Fruit fly (Drosophila melanogaster) whole organism, prepupa: ENCODE results near the gene CG46281.

Experiments
- Blimp-1 ChIP-seq: fragments of 200-800 bp; sonication (Bioruptor generic); optimal IDR thresholded peaks from 3 replicates; lab custom pipeline; 2017; ENCODE audit warnings: missing biosample characterization, missing genetic modification characterization, mild to moderate bottlenecking, moderate library complexity, missing genetic modification reagents
- CG10669 ChIP-seq: fragments of 200-800 bp; sonication (Bioruptor generic); optimal IDR thresholded peaks from 3 replicates; lab custom pipeline; 2018; ENCODE audit warnings: missing biosample characterization, mild to moderate bottlenecking, missing genetic modification characterization, moderate library complexity
- CG11294 ChIP-seq: fragments of 200-800 bp; sonication (Bioruptor generic); IDR thresholded peaks from 2 replicates; pipeline ENCODE4 v1.3.6; 2022; ENCODE audit warnings: missing biosample characterization, missing genetic modification characterization
- CG11762 ChIP-seq: fragments of 200-800 bp; sonication (Bioruptor generic); optimal IDR thresholded peaks from 3 replicates; lab custom pipeline; 2016; ENCODE audit warnings: missing biosample characterization, missing genetic modification characterization; ENCODE audit not compliant: insufficient read depth
- CG15336 ChIP-seq: fragments of 200-800 bp; sonication (Bioruptor generic); IDR thresholded peaks from 2 replicates; pipeline ENCODE4 v1.3.6; 2022; ENCODE audit warnings: missing biosample characterization, missing genetic modification characterization
- CG1621 ChIP-seq: fragments of 200-800 bp; sonication (Bioruptor generic); optimal IDR thresholded peaks from 3 replicates; lab custom pipeline; 2018; ENCODE audit warnings: missing biosample characterization, mild to moderate bottlenecking, missing genetic modification characterization
- CG16779 ChIP-seq: fragments of 200-800 bp; sonication (Bioruptor generic); optimal IDR thresholded peaks from 3 replicates; lab custom pipeline; 2017; ENCODE audit warnings: missing biosample characterization, mild to moderate bottlenecking, missing genetic modification characterization
- CG3032 ChIP-seq: fragments of 200-800 bp; optimal IDR thresholded peaks from 2 replicates; lab custom pipeline; 2019; ENCODE audit warnings: missing biosample characterization, mild to moderate bottlenecking, missing genetic modification characterization, moderate library complexity
- CG31627 ChIP-seq: fragments of 200-800 bp; sonication (Bioruptor generic); optimal IDR thresholded peaks from 3 replicates; lab custom pipeline; 2016; ENCODE audit warnings: missing biosample characterization, missing genetic modification characterization
- CG32006 ChIP-seq: fragments of 200-800 bp; sonication (Bioruptor generic); optimal IDR thresholded peaks from 3 replicates; lab custom pipeline; 2017; ENCODE audit warnings: missing biosample characterization, mild to moderate bottlenecking, missing genetic modification characterization
- CG34406 ChIP-seq: fragments of 200-800 bp; sonication (Bioruptor generic); optimal IDR thresholded peaks from 3 replicates; lab custom pipeline; 2016; ENCODE audit warnings: missing biosample characterization, missing genetic modification characterization
- CG3919 ChIP-seq: fragments of 200-800 bp; sonication (Bioruptor generic); optimal IDR thresholded peaks from 3 replicates; lab custom pipeline; 2016; ENCODE audit warnings: missing biosample characterization, missing genetic modification characterization
- CG4318 ChIP-seq: fragments of 200-800 bp; sonication (Bioruptor generic); optimal IDR thresholded peaks from 3 replicates; lab custom pipeline; 2017; ENCODE audit warnings: missing biosample characterization, mild to moderate bottlenecking, missing genetic modification characterization
- CG6163 ChIP-seq: fragments of 200-800 bp; sonication (Bioruptor generic); IDR thresholded peaks from 3 replicates; pipeline ENCODE4 v1.3.6; 2022; ENCODE audit warnings: missing biosample characterization, missing genetic modification characterization
- CG6276 ChIP-seq: fragments of 200-800 bp; sonication (Bioruptor generic); optimal IDR thresholded peaks from 2 replicates; lab custom pipeline; 2017; ENCODE audit warnings: missing biosample characterization, mild to moderate bottlenecking, missing genetic modification characterization
- CG6792 ChIP-seq: fragments of 200-800 bp; sonication (Bioruptor generic); optimal IDR thresholded peaks from 3 replicates; lab custom pipeline; 2016; ENCODE audit warnings: missing biosample characterization, missing genetic modification characterization
- CG6854 ChIP-seq: fragments of 200-800 bp; sonication (Bioruptor generic); optimal IDR thresholded peaks from 2 replicates; lab custom pipeline; 2017; ENCODE audit warnings: missing biosample characterization, mild to moderate bottlenecking, missing genetic modification characterization
- CG7368 ChIP-seq: fragments of 200-800 bp; sonication (Bioruptor generic); optimal IDR thresholded peaks from 3 replicates; lab custom pipeline; 2016; ENCODE audit warnings: missing biosample characterization, missing genetic modification characterization
- CG8119 ChIP-seq: fragments of 200-800 bp; sonication (Bioruptor generic); IDR thresholded peaks from 3 replicates; pipeline ENCODE4 v1.3.6; 2022; ENCODE audit warnings: missing biosample characterization, missing genetic modification characterization
- CG8319 ChIP-seq: fragments of 200-800 bp; sonication (Bioruptor generic); optimal IDR thresholded peaks from 3 replicates; lab custom pipeline; 2016; ENCODE audit warnings: missing biosample characterization, missing genetic modification characterization
- CG8632 ChIP-seq: fragments of 200-800 bp; sonication (Bioruptor generic); optimal IDR thresholded peaks from 3 replicates; lab custom pipeline; 2016; ENCODE audit warnings: missing biosample characterization, missing genetic modification characterization
- CG9139 ChIP-seq: fragments of 200-800 bp; sonication (Bioruptor generic); optimal IDR thresholded peaks from 3 replicates; lab custom pipeline; 2017; ENCODE audit warnings: missing biosample characterization, mild to moderate bottlenecking, missing genetic modification characterization
- Eip75B ChIP-seq: fragments of 200-800 bp; sonication (Bioruptor generic); optimal IDR thresholded peaks from 3 replicates; lab custom pipeline; 2016; ENCODE audit warnings: missing biosample characterization, missing genetic modification characterization
- Eip78C ChIP-seq: fragments of 200-800 bp; sonication (Bioruptor generic); peaks from one replicate; lab custom pipeline; 2016; ENCODE audit warnings: missing biosample characterization, missing genetic modification characterization
- Eip93F ChIP-seq: fragments of 200-800 bp; sonication (Bioruptor generic); optimal IDR thresholded peaks from 2 replicates; lab custom pipeline; 2016; ENCODE audit warnings: missing biosample characterization, mild to moderate bottlenecking, missing genetic modification characterization
- Hr38 ChIP-seq: sonication (Bioruptor generic); optimal IDR thresholded peaks from 2 replicates; lab custom pipeline; 2016; ENCODE audit warnings: missing biosample characterization, missing genetic modification characterization
- Hr39 ChIP-seq: fragments of 200-800 bp; sonication (Bioruptor generic); optimal IDR thresholded peaks from 2 replicates; lab custom pipeline; 2016; ENCODE audit warnings: missing biosample characterization, missing genetic modification characterization
- Lpt ChIP-seq: fragments of 200-800 bp; sonication (Bioruptor generic); optimal IDR thresholded peaks from 3 replicates; lab custom pipeline; 2016; ENCODE audit warnings: missing biosample characterization, missing genetic modification characterization
- Met ChIP-seq: fragments of 200-800 bp; sonication (Bioruptor generic); optimal IDR thresholded peaks from 3 replicates; lab custom pipeline; 2016; ENCODE audit warnings: missing biosample characterization, missing genetic modification characterization
- Smox ChIP-seq: fragments of 200-800 bp; sonication (Bioruptor generic); optimal IDR thresholded peaks from 3 replicates; lab custom pipeline; 2016; ENCODE audit warnings: missing biosample characterization, missing genetic modification characterization
- Sox102F ChIP-seq: fragments of 200-800 bp; sonication (Bioruptor generic); optimal IDR thresholded peaks from 2 replicates; lab custom pipeline; 2016; ENCODE audit warnings: missing biosample characterization, mild to moderate bottlenecking, missing genetic modification characterization
- Sox14 ChIP-seq: fragments of 200-800 bp; sonication (Bioruptor generic); optimal IDR thresholded peaks from 3 replicates; lab custom pipeline; 2016; ENCODE audit warnings: missing biosample characterization, missing genetic modification characterization
- Sox15 ChIP-seq: fragments of 200-800 bp; sonication (Bioruptor generic); optimal IDR thresholded peaks from 3 replicates; lab custom pipeline; 2016; ENCODE audit warnings: missing biosample characterization, missing genetic modification characterization
- acj6 ChIP-seq: fragments of 200-800 bp; sonication (Bioruptor generic); optimal IDR thresholded peaks from 3 replicates; lab custom pipeline; 2016; ENCODE audit warnings: missing biosample characterization, missing genetic modification characterization
- cyc ChIP-seq: fragments of 200-800 bp; sonication (Bioruptor generic); optimal IDR thresholded peaks from 3 replicates; lab custom pipeline; 2016; ENCODE audit warnings: missing biosample characterization, missing genetic modification characterization
- dac ChIP-seq: fragments of 200-800 bp; sonication (Bioruptor generic); optimal IDR thresholded peaks from 2 replicates; lab custom pipeline; 2017; ENCODE audit warnings: missing biosample characterization, mild to moderate bottlenecking, missing genetic modification characterization
- dsx ChIP-seq: fragments of 200-800 bp; optimal IDR thresholded peaks from 3 replicates; lab custom pipeline; 2019; ENCODE audit warnings: missing biosample characterization, mild to moderate bottlenecking, missing genetic modification characterization, moderate library complexity; ENCODE audit not compliant: poor library complexity, severe bottlenecking
- esn ChIP-seq: fragments of 200-800 bp; sonication (Bioruptor generic); optimal IDR thresholded peaks from 2 replicates; lab custom pipeline; 2016; ENCODE audit warnings: missing biosample characterization, mild to moderate bottlenecking, missing genetic modification characterization, moderate library complexity
- fd59A ChIP-seq: fragments of 200-800 bp; sonication (Bioruptor generic); optimal IDR thresholded peaks from 2 replicates; lab custom pipeline; 2017; ENCODE audit warnings: missing biosample characterization, mild to moderate bottlenecking, missing genetic modification characterization, missing genetic modification reagents
- fd85E ChIP-seq: fragments of 200-800 bp; sonication (Bioruptor generic); optimal IDR thresholded peaks from 3 replicates; lab custom pipeline; 2016; ENCODE audit warnings: missing biosample characterization, missing genetic modification characterization
- fkh ChIP-seq: fragments of 200-800 bp; sonication (Bioruptor generic); optimal IDR thresholded peaks from 3 replicates; lab custom pipeline; 2017; ENCODE audit warnings: missing biosample characterization, mild to moderate bottlenecking, missing genetic modification characterization, moderate library complexity
- lz ChIP-seq: fragments of 200-800 bp; sonication (Bioruptor generic); optimal IDR thresholded peaks from 3 replicates; lab custom pipeline; 2016; ENCODE audit warnings: missing biosample characterization, missing genetic modification characterization
- net ChIP-seq: fragments of 200-800 bp; sonication (Bioruptor generic); optimal IDR thresholded peaks from 3 replicates; lab custom pipeline; 2016; ENCODE audit warnings: missing biosample characterization, missing genetic modification characterization
- pdm3 ChIP-seq: fragments of 200-800 bp; sonication (Bioruptor generic); optimal IDR thresholded peaks from 3 replicates; lab custom pipeline; 2016; ENCODE audit warnings: missing biosample characterization, missing genetic modification characterization
- salr ChIP-seq, 2 experiments: fragments of 200-800 bp; sonication (Bioruptor generic); optimal IDR thresholded peaks; 3 replicates each; lab custom pipeline; 2016 to 2018; ENCODE audit warnings: missing biosample characterization in 2 of 2, missing genetic modification characterization in 2 of 2, mild to moderate bottlenecking in 1 of 2
- spab ChIP-seq: fragments of 200-800 bp; sonication (Bioruptor generic); optimal IDR thresholded peaks from 2 replicates; lab custom pipeline; 2017; ENCODE audit warnings: missing biosample characterization, mild to moderate bottlenecking, missing genetic modification characterization, missing genetic modification reagents
- ss ChIP-seq, 2 experiments: fragments of 200-800 bp; sonication (Bioruptor generic); optimal IDR thresholded peaks; 2 replicates in 1 of 2; 3 replicates in 1 of 2; lab custom pipeline; 2017 to 2018; ENCODE audit warnings: mild to moderate bottlenecking in 2 of 2, missing biosample characterization in 2 of 2, missing genetic modification characterization in 2 of 2, moderate library complexity in 1 of 2
- svp ChIP-seq: fragments of 200-800 bp; sonication (Bioruptor generic); peaks from one replicate; lab custom pipeline; 2016; ENCODE audit warnings: missing biosample characterization, missing genetic modification characterization
- topi ChIP-seq: fragments of 200-800 bp; sonication (Bioruptor generic); optimal IDR thresholded peaks from 3 replicates; lab custom pipeline; 2016; ENCODE audit warnings: missing biosample characterization, missing genetic modification characterization
- vri ChIP-seq: fragments of 200-800 bp; sonication (Bioruptor generic); optimal IDR thresholded peaks from 3 replicates; lab custom pipeline; 2016; ENCODE audit warnings: missing biosample characterization, mild to moderate bottlenecking, missing genetic modification characterization

The CG46281 gene

DNA sequence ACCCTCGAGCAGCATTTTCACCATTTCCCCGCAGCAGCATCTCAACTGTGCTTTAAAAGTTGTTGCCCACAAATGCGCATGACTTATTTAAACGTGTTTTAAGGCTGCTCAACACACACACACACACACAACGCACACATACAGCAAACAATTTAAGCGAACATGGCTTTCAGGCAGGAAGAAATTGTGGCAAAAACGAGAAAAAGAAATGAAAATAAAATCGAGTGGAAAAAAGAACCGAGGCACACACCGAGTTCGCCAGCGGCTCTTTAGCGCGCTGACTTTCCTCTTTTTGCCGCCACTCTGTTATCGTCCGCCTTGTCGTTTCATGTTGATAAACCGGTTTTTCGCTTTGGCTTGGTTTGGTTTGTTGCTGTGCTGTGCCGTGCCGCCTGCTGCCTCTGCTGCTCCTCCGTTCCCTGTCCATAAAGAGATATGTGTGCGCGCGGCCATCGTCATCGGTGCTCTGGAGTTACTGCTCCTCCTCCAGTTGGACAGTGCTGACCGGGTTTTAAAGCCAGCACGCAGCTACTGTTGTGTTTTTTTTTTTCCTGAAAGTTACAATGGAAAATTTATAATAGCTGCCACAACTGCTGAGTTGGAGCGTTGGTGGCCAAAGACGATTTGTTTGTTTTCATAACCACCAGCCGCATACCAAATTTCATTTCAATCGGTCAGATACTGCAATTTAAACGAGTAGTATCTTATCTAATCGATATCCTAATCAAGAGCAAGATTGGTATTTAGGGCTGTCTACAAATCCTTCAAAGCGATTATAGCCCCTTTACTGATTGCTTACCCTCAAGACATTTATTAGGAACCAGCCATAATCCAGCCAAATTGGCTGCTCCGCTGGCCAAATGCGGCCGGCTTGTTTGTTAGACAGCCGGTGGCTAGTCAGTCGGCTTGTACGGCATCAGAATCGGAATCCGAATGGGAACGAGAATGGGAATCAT lies 14.0 kb downstream of the CG46281 start:
- TF ChIP-seq Sox15 (GFP tag; lab: Kevin White, UChicago) (no peak), CG9139 (GFP tag; lab: Kevin White, UChicago) (peak; percentile 23), CG6163 (GFP tag; lab: Robert Waterston, UW) (peak; percentile 50; the same call in 1 of the 3 replicates), CG11294 (no peak), CG31627 (GFP tag; lab: Kevin White, UChicago) (no peak), lz (GFP tag; lab: Kevin White, UChicago) (no peak), esn (GFP tag; lab: Kevin White, UChicago) (peak; percentile 11), CG6792 (GFP tag; lab: Kevin White, UChicago) (no peak), CG15336 (GFP tag; lab: Robert Waterston, UW) (peak; percentile 24; the same call in 1 of the 2 replicates), Eip78C (GFP tag; lab: Kevin White, UChicago) (peak; percentile 84), CG32006 (GFP tag; lab: Kevin White, UChicago) (peak; percentile 22), Lpt (GFP tag; lab: Kevin White, UChicago) (peak; percentile 60), salr (GFP tag; optimal IDR thresholded peaks at IDR 0.05; lab: Kevin White, UChicago) (no peak), Eip75B (GFP tag; lab: Kevin White, UChicago) (peak; percentile 17), acj6 (GFP tag; lab: Kevin White, UChicago) (no peak), fd59A (no peak), vri (GFP tag; lab: Kevin White, UChicago) (peak; percentile 72), CG8632 (GFP tag; lab: Kevin White, UChicago) (no peak), svp (GFP tag; lab: Kevin White, UChicago) (no peak), CG10669 (GFP tag; lab: Kevin White, UChicago) (no peak), Sox102F (no peak), topi (peak; percentile 22), CG7368 (GFP tag; lab: Kevin White, UChicago) (no peak), ss (GFP tag; optimal IDR thresholded peaks at IDR 0.05; lab: Kevin White, UChicago) (peak; percentile 51 to 70), dac (GFP tag; lab: Kevin White, UChicago) (no peak), CG11762 (GFP tag; lab: Kevin White, UChicago) (no peak), CG34406 (GFP tag; lab: Kevin White, UChicago) (no peak), CG3919 (GFP tag; lab: Kevin White, UChicago) (no peak), pdm3 (no peak), CG8319 (no peak), CG6854 (GFP tag; lab: Kevin White, UChicago) (no peak), CG6276 (GFP tag; lab: Kevin White, UChicago) (peak; percentile 57), CG8119 (GFP tag; lab: Robert Waterston, UW) (peak; percentile 40; the same call in 2 of the 3 replicates), CG4318 (GFP tag; lab: Kevin White, UChicago) (no peak), Sox14 (GFP tag; lab: Kevin White, UChicago) (no peak), net (GFP tag; lab: Kevin White, UChicago) (peak; percentile 19), Smox (GFP tag; lab: Kevin White, UChicago) (no peak), CG16779 (peak; percentile 46), Hr39 (GFP tag; lab: Kevin White, UChicago) (no peak), dsx (GFP tag; lab: Kevin White, UChicago) (peak; percentile 61), Hr38 (no peak), cyc (GFP tag; lab: Kevin White, UChicago) (peak; percentile 4), CG3032 (tag; lab: Kevin White, UChicago) (no peak), Blimp-1 (GFP tag; lab: Kevin White, UChicago) (peak; percentile 32), CG1621 (tag; lab: Kevin White, UChicago) (peak; percentile 4), fkh (peak; percentile 21), fd85E (GFP tag; lab: Kevin White, UChicago) (no peak), Eip93F (GFP tag; lab: Kevin White, UChicago) (peak; percentile 18), spab (GFP tag; lab: Kevin White, UChicago) (peak; percentile 47), Met (no peak)
